Worm (Caenorhabditis elegans) whole organism, L1 larva: ENCODE measurements around the gene C15H11.11.

Experiments
- C04F5.9 ChIP-seq: sonication (generic microtip); optimal IDR thresholded peaks from 2 replicates; lab custom pipeline; 2016; ENCODE audit warnings: missing genetic modification characterization, missing compliant biosample characterization
- C16A3.4 ChIP-seq: fragments of 150-350 bp; optimal IDR thresholded peaks from 2 replicates; lab custom pipeline; 2014; ENCODE audit warnings: missing biosample characterization, missing genetic modification characterization
- C34B4.2 ChIP-seq: sonication (generic microtip); optimal IDR thresholded peaks from 2 replicates; lab custom pipeline; 2017; ENCODE audit warnings: mild to moderate bottlenecking, missing genetic modification characterization, missing compliant biosample characterization
- F16B12.6 ChIP-seq: fragments of 150-350 bp; optimal IDR thresholded peaks from 2 replicates; lab custom pipeline; 2014; ENCODE audit warnings: missing biosample characterization, missing genetic modification characterization
- Y116A8C.19 ChIP-seq: sonication (generic microtip); optimal IDR thresholded peaks from 2 replicates; lab custom pipeline; 2016; ENCODE audit warnings: missing compliant biosample characterization, missing genetic modification characterization, borderline replicate concordance
- alr-1 ChIP-seq: fragments of 200-800 bp; sonication (Bioruptor generic); optimal IDR thresholded peaks from 2 replicates; lab custom pipeline; 2018; ENCODE audit warnings: borderline replicate concordance, mild to moderate bottlenecking, missing genetic modification characterization, missing compliant biosample characterization
- ama-1 ChIP-seq: fragments of 150-350 bp; optimal IDR thresholded peaks from 2 replicates; lab custom pipeline; 2014
- ceh-82 ChIP-seq, 3 experiments: fragments of 150-350 bp in 1 of 3; sonication (generic microtip) in 2 of 3; optimal IDR thresholded peaks; 2 replicates each; lab custom pipeline; 2014 to 2017; ENCODE audit warnings: missing biosample characterization in 3 of 3, missing genetic modification characterization in 3 of 3
- ceh-90 ChIP-seq: sonication (generic microtip); optimal IDR thresholded peaks from 2 replicates; lab custom pipeline; 2016; ENCODE audit warnings: missing genetic modification characterization, missing compliant biosample characterization
- ces-1 ChIP-seq: fragments of 150-350 bp; optimal IDR thresholded peaks from 2 replicates; lab custom pipeline; 2014; ENCODE audit warnings: missing biosample characterization, missing genetic modification reagents, missing genetic modification characterization
- dsc-1 ChIP-seq: sonication (generic microtip); optimal IDR thresholded peaks from 2 replicates; lab custom pipeline; 2016; ENCODE audit warnings: mild to moderate bottlenecking, missing genetic modification characterization, missing compliant biosample characterization
- efl-1 ChIP-seq, 4 experiments: fragments of 150-350 bp; optimal IDR thresholded peaks in 3 of 4; peaks in 1 of 4; 1 replicate in 1 of 4; 2 replicates in 3 of 4; lab custom pipeline; 2014; ENCODE audit warnings: missing biosample characterization in 2 of 4, missing genetic modification characterization in 2 of 4, missing genetic modification reagents in 2 of 4
- egl-13 ChIP-seq: sonication (generic microtip); optimal IDR thresholded peaks from 2 replicates; lab custom pipeline; 2016; ENCODE audit warnings: missing genotype, missing genetic modification reagents, missing genetic modification characterization, missing compliant biosample characterization
- elt-2 ChIP-seq: sonication (generic microtip); optimal IDR thresholded peaks from 2 replicates; lab custom pipeline; 2016; ENCODE audit warnings: missing genetic modification characterization, mild to moderate bottlenecking, inconsistent platforms, missing compliant biosample characterization, missing genetic modification reagents
- elt-3 ChIP-seq, 6 experiments: fragments of 150-350 bp in 1 of 6; sonication (generic microtip); optimal IDR thresholded peaks; 2 replicates each; lab custom pipeline; 2017 to 2018; ENCODE audit warnings: missing biosample characterization in 6 of 6, missing genetic modification characterization in 6 of 6, inconsistent platforms in 1 of 6
- ets-5 ChIP-seq: fragments of 200-800 bp; sonication (Bioruptor generic); IDR thresholded peaks from 2 replicates; pipeline ENCODE4 v1.3.6; 2022; ENCODE audit warnings: missing genetic modification characterization, missing compliant biosample characterization
- fkh-10 ChIP-seq: sonication (generic microtip); optimal IDR thresholded peaks from 2 replicates; lab custom pipeline; 2017; ENCODE audit warnings: missing biosample characterization, missing genetic modification reagents, missing genetic modification characterization
- fkh-4 ChIP-seq: sonication (generic microtip); optimal IDR thresholded peaks from 2 replicates; lab custom pipeline; 2016; ENCODE audit warnings: missing compliant biosample characterization, missing genetic modification characterization, borderline replicate concordance
- fos-1 ChIP-seq: fragments of 150-350 bp; optimal IDR thresholded peaks from 2 replicates; lab custom pipeline; 2014; ENCODE audit warnings: missing biosample characterization, missing genetic modification characterization
- jun-1 ChIP-seq: fragments of 150-350 bp; optimal IDR thresholded peaks from 2 replicates; lab custom pipeline; 2014; ENCODE audit warnings: missing biosample characterization, missing genetic modification reagents, missing genetic modification characterization
- lin-13 ChIP-seq: fragments of 150-350 bp; optimal IDR thresholded peaks from 2 replicates; lab custom pipeline; 2014; ENCODE audit warnings: missing biosample characterization, missing genetic modification reagents, missing genetic modification characterization
- lin-14 ChIP-seq: fragments of 200-800 bp; sonication (Bioruptor generic); optimal IDR thresholded peaks from 2 replicates; lab custom pipeline; 2018; ENCODE audit warnings: mild to moderate bottlenecking, missing genetic modification characterization, moderate library complexity, missing compliant biosample characterization
- lin-15B ChIP-seq: fragments of 150-350 bp; sonication (generic microtip); optimal IDR thresholded peaks from 3 replicates; lab custom pipeline; 2014; ENCODE audit warnings: missing biosample characterization, missing genetic modification characterization
- lir-3 ChIP-seq: sonication (generic microtip); optimal IDR thresholded peaks from 2 replicates; lab custom pipeline; 2016; ENCODE audit warnings: mild to moderate bottlenecking, missing genetic modification characterization, moderate library complexity, missing compliant biosample characterization; ENCODE audit not compliant: poor library complexity
- lsy-2 ChIP-seq, 2 experiments: fragments of 150-350 bp; optimal IDR thresholded peaks; 2 replicates each; lab custom pipeline; 2014; ENCODE audit warnings: missing biosample characterization in 2 of 2, missing genetic modification characterization in 2 of 2
- mdl-1 ChIP-seq, 2 experiments: fragments of 150-350 bp; optimal IDR thresholded peaks; 2 replicates each; lab custom pipeline; 2014 to 2017; ENCODE audit warnings: missing biosample characterization in 2 of 2, missing genetic modification characterization in 2 of 2, inconsistent platforms in 1 of 2
- mef-2 ChIP-seq: fragments of 150-350 bp; optimal IDR thresholded peaks from 2 replicates; lab custom pipeline; 2014; ENCODE audit warnings: missing biosample characterization, missing genetic modification characterization
- mep-1 ChIP-seq: fragments of 150-350 bp; optimal IDR thresholded peaks from 2 replicates; lab custom pipeline; 2014; ENCODE audit warnings: missing biosample characterization, missing genetic modification characterization
- nhr-11 ChIP-seq: fragments of 150-350 bp; optimal IDR thresholded peaks from 2 replicates; lab custom pipeline; 2014; ENCODE audit warnings: missing biosample characterization, missing genetic modification characterization
- nhr-19 ChIP-seq: fragments of 200-800 bp; sonication (Bioruptor generic); conservative IDR thresholded peaks from 2 replicates; pipeline ENCODE4 v1.3.6; 2022; ENCODE audit warnings: missing genetic modification characterization, missing compliant biosample characterization
- nhr-20 ChIP-seq: sonication (generic microtip); optimal IDR thresholded peaks from 2 replicates; lab custom pipeline; 2016; ENCODE audit warnings: mild to moderate bottlenecking, missing genetic modification characterization, missing compliant biosample characterization
- nhr-237 ChIP-seq: fragments of 150-350 bp; optimal IDR thresholded peaks from 2 replicates; lab custom pipeline; 2014; ENCODE audit warnings: missing biosample characterization, missing genetic modification characterization
- nhr-28 ChIP-seq: fragments of 150-350 bp; optimal IDR thresholded peaks from 2 replicates; lab custom pipeline; 2014; ENCODE audit warnings: missing biosample characterization, missing genetic modification characterization
- nhr-47 ChIP-seq: sonication (generic microtip); optimal IDR thresholded peaks from 2 replicates; lab custom pipeline; 2016; ENCODE audit warnings: mild to moderate bottlenecking, missing genetic modification characterization, moderate library complexity, missing compliant biosample characterization
- nhr-71 ChIP-seq: sonication (generic microtip); optimal IDR thresholded peaks from 2 replicates; lab custom pipeline; 2016; ENCODE audit warnings: mild to moderate bottlenecking, missing genetic modification characterization, moderate library complexity, missing compliant biosample characterization
- nhr-76 ChIP-seq: sonication (generic microtip); optimal IDR thresholded peaks from 2 replicates; lab custom pipeline; 2017; ENCODE audit warnings: missing biosample characterization, missing genetic modification characterization
- nhr-84 ChIP-seq: sonication (generic microtip); optimal IDR thresholded peaks from 2 replicates; lab custom pipeline; 2017; ENCODE audit warnings: missing biosample characterization, missing genetic modification characterization
- nhr-85 ChIP-seq: sonication (generic microtip); peaks from one replicate; lab custom pipeline; 2016; ENCODE audit warnings: missing genetic modification characterization, inconsistent platforms, missing compliant biosample characterization
- nhr-90 ChIP-seq: sonication (generic microtip); optimal IDR thresholded peaks from 2 replicates; lab custom pipeline; 2016; ENCODE audit warnings: mild to moderate bottlenecking, missing genetic modification characterization, missing compliant biosample characterization; ENCODE audit not compliant: poor library complexity
- pag-3 ChIP-seq: sonication (generic microtip); optimal IDR thresholded peaks from 2 replicates; lab custom pipeline; 2017; ENCODE audit warnings: missing genetic modification characterization, mild to moderate bottlenecking, missing compliant biosample characterization, antibody characterized with exemption, borderline replicate concordance; ENCODE audit not compliant: insufficient read depth
- skn-1 ChIP-seq: fragments of 150-350 bp; optimal IDR thresholded peaks from 2 replicates; lab custom pipeline; 2014; ENCODE audit warnings: missing biosample characterization, missing genetic modification characterization
- snu-23 ChIP-seq: sonication (generic microtip); optimal IDR thresholded peaks from 2 replicates; lab custom pipeline; 2016; ENCODE audit warnings: missing genetic modification characterization, missing compliant biosample characterization
- sox-4 ChIP-seq: sonication (generic microtip); optimal IDR thresholded peaks from 2 replicates; lab custom pipeline; 2016; ENCODE audit warnings: missing genetic modification characterization, missing compliant biosample characterization
- sup-37 ChIP-seq: fragments of 200-800 bp; sonication (Bioruptor generic); optimal IDR thresholded peaks from 2 replicates; lab custom pipeline; 2018; ENCODE audit warnings: mild to moderate bottlenecking, missing genetic modification characterization, missing compliant biosample characterization
- unc-130 ChIP-seq: fragments of 150-350 bp; optimal IDR thresholded peaks from 2 replicates; lab custom pipeline; 2017; ENCODE audit warnings: missing biosample characterization, missing genetic modification characterization, inconsistent platforms
- unc-30 ChIP-seq: sonication (generic microtip); optimal IDR thresholded peaks from 2 replicates; lab custom pipeline; 2017; ENCODE audit warnings: missing biosample characterization, missing genetic modification characterization
- unc-62 ChIP-seq: fragments of 150-350 bp; optimal IDR thresholded peaks from 2 replicates; lab custom pipeline; 2014; ENCODE audit warnings: missing biosample characterization, missing genetic modification reagents, missing genetic modification characterization
- unc-86 ChIP-seq: sonication (generic microtip); optimal IDR thresholded peaks from 2 replicates; lab custom pipeline; 2016; ENCODE audit warnings: missing genetic modification characterization, missing compliant biosample characterization
- unc-98 ChIP-seq: fragments of 200-800 bp; sonication (Bioruptor generic); IDR thresholded peaks from 2 replicates; pipeline ENCODE4 v1.3.6; 2022; ENCODE audit warnings: missing genetic modification characterization, missing compliant biosample characterization
- xbp-1 ChIP-seq: sonication (generic microtip); optimal IDR thresholded peaks from 2 replicates; lab custom pipeline; 2016; ENCODE audit warnings: missing genetic modification characterization, missing compliant biosample characterization
- zag-1 ChIP-seq: fragments of 150-350 bp; optimal IDR thresholded peaks from 2 replicates; lab custom pipeline; 2014; ENCODE audit warnings: missing biosample characterization, missing genetic modification characterization
- ztf-11 ChIP-seq, 2 experiments: sonication (generic microtip); optimal IDR thresholded peaks; 2 replicates each; lab custom pipeline; 2016 to 2017; ENCODE audit warnings: missing genetic modification characterization in 2 of 2, missing biosample characterization in 1 of 2, missing compliant biosample characterization in 1 of 2
- ztf-4 ChIP-seq: fragments of 150-350 bp; optimal IDR thresholded peaks from 2 replicates; lab custom pipeline; 2014; ENCODE audit warnings: missing biosample characterization, missing genetic modification characterization

C15H11.11 gene

DNA sequence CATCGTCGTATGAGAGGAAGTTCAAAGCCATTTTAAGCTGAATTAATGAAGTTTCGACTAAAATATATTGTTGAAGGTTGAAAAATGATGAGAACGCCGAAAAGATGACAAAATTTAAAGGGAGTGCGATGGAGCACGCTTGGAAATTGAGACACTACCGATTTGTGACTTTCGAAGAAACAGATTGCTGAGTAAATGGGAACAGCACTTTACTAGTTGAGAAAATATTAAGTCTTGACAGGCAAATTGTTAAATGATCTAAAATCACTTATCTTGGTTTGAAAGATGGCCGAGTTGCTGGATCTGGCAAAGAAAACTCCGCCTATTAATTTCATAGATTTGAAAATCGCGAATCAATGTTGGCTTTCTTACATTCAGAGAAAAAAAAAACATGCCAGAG, 8.0 kb downstream of the C15H11.11 start, which contains the start of gene rpoa-12 (continued):
- peak in 1 of 3 experiments; percentile 24 for TF ChIP-seq ceh-82 (tag; optimal IDR thresholded peaks at IDR 0.05; lab: Kevin White, UChicago)
- TF ChIP-seq lin-15B: peak; percentile 31
- TF ChIP-seq ceh-90: peak; percentile 25
- no peak for TF ChIP-seq unc-86 (tag; lab: Kevin White, UChicago)
- TF ChIP-seq mdl-1 (tag; optimal IDR thresholded peaks at IDR 0.05; lab: Kevin White, UChicago): no peak
- TF ChIP-seq elt-2 (tag; lab: Kevin White, UChicago): no peak
- TF ChIP-seq nhr-76: no peak
- TF ChIP-seq Y116A8C.19 (tag; lab: Kevin White, UChicago): no peak
- peak; percentile 52 to 58 for TF ChIP-seq efl-1 (optimal IDR thresholded peaks at IDR 0.05; lab: Kevin White, UChicago)
- TF ChIP-seq efl-1 (GFP tag; optimal IDR thresholded peaks at IDR 0.05 in 1 of 2; lab: Kevin White, UChicago): peak; percentile 50 to 78
- no peak for TF ChIP-seq egl-13 (tag; lab: Kevin White, UChicago)
- TF ChIP-seq ztf-4 (tag; lab: Kevin White, UChicago): no peak
- TF ChIP-seq fos-1: no peak
- no peak for TF ChIP-seq nhr-11 (tag; lab: Kevin White, UChicago)
- TF ChIP-seq C34B4.2 (tag; lab: Kevin White, UChicago): no peak
- peak; percentile 49 for TF ChIP-seq nhr-90 (tag; lab: Kevin White, UChicago)
- peak; percentile 27 for TF ChIP-seq F16B12.6 (tag; lab: Kevin White, UChicago)
- no peak for TF ChIP-seq jun-1 (tag; lab: Kevin White, UChicago)
- peak; percentile 1 for TF ChIP-seq unc-130 (tag; lab: Kevin White, UChicago)
- no peak for TF ChIP-seq ets-5 (GFP tag; lab: Robert Waterston, UW)
- TF ChIP-seq fkh-4 (tag; lab: Kevin White, UChicago): no peak
- no peak for TF ChIP-seq nhr-28
- TF ChIP-seq mep-1 (tag; lab: Kevin White, UChicago): no peak
- peak; percentile 12 for TF ChIP-seq lin-13 (GFP tag; lab: Kevin White, UChicago)
- TF ChIP-seq zag-1: no peak
- peak; percentile 27 to 71 for TF ChIP-seq lsy-2 (tag; optimal IDR thresholded peaks at IDR 0.05; lab: Kevin White, UChicago)
- peak; percentile 59 for TF ChIP-seq C16A3.4 (tag; lab: Kevin White, UChicago)
- no peak for TF ChIP-seq unc-30 (tag; lab: Kevin White, UChicago)
- TF ChIP-seq ama-1 (lab: Kevin White, UChicago): no peak
- TF ChIP-seq sup-37 (GFP tag; lab: Kevin White, UChicago): no peak
- no peak for TF ChIP-seq mef-2
- no peak for TF ChIP-seq nhr-85
- TF ChIP-seq lir-3 (tag; lab: Kevin White, UChicago): peak; percentile 68
- TF ChIP-seq skn-1 (tag; lab: Kevin White, UChicago): peak; percentile 94
- 0 out of 2 replicates have a peak, but pooled peaks have one; percentile 44 for TF ChIP-seq unc-98
- no peak for TF ChIP-seq nhr-84 (tag; lab: Kevin White, UChicago)
- peak; percentile 56 for TF ChIP-seq nhr-20 (tag; lab: Kevin White, UChicago)
- no peak for TF ChIP-seq elt-3 (tag; optimal IDR thresholded peaks at IDR 0.05; lab: Kevin White, UChicago)
- TF ChIP-seq C04F5.9 (tag; lab: Kevin White, UChicago): no peak
- peak; percentile 55 for TF ChIP-seq xbp-1 (tag; lab: Kevin White, UChicago)
- TF ChIP-seq nhr-47: peak; percentile 67
- no peak for TF ChIP-seq fkh-10
- TF ChIP-seq nhr-71: peak; percentile 62
- no peak for TF ChIP-seq alr-1 (tag; lab: Kevin White, UChicago)
- peak; percentile 42 for TF ChIP-seq dsc-1 (tag; lab: Kevin White, UChicago)
- peak; percentile 29 for TF ChIP-seq sox-4 (tag; lab: Kevin White, UChicago)
- no peak for TF ChIP-seq unc-62
- TF ChIP-seq ces-1 (GFP tag; lab: Kevin White, UChicago): no peak
- peak; percentile 53 for TF ChIP-seq lin-14 (GFP tag; lab: Kevin White, UChicago)
- TF ChIP-seq ztf-11 (tag; optimal IDR thresholded peaks at IDR 0.05; lab: Kevin White, UChicago): peak in 1 of 2 experiments; percentile 64
- TF ChIP-seq pag-3 (tag; lab: Kevin White, UChicago): no peak
- 0 out of 2 replicates have a peak, but pooled peaks have one; percentile 5 for TF ChIP-seq nhr-19 (GFP tag; lab: Robert Waterston, UW)
- TF ChIP-seq snu-23: peak; percentile 57
- TF ChIP-seq nhr-237 (tag; lab: Kevin White, UChicago): no peak
